Worm (Caenorhabditis elegans): ENCODE results near the gene sec-24.1.

The sec-24.1 gene

ce11 chrIV:11578492-11578891 is 12.5 kb upstream of the sec-24.1 start, which contains the start of gene rib-1:
rib-1 (plus strand) TSS chrIV:11578792.
- TF ChIP-seq unc-62 (GFP tag; optimal IDR thresholded peaks at IDR 0.05), result no peak

- no peak for TF ChIP-seq unc-62 (GFP tag; optimal IDR thresholded peaks at IDR 0.05)
Observed at ce11 chrIV:11574331-11574730, 8.3 kb upstream of the sec-24.1 start.

- no peak for TF ChIP-seq unc-62 (GFP tag; optimal IDR thresholded peaks at IDR 0.05)
Observed at ce11 chrIV:11572524-11572923, 6.5 kb upstream of the sec-24.1 start.

ce11 chrIV:11571374-11571839 is 5.4 kb upstream of the sec-24.1 start:
- no peak for TF ChIP-seq unc-62 (GFP tag; optimal IDR thresholded peaks at IDR 0.05)

ce11 chrIV:11570200-11570599 is 4.2 kb upstream of the sec-24.1 start, which contains the start of gene srgp-1:
srgp-1 (plus strand) TSS chrIV:11570500.
- TF ChIP-seq unc-62 (GFP tag; optimal IDR thresholded peaks at IDR 0.05), result no peak

ce11 chrIV:11569795-11570194 is 3.8 kb upstream of the sec-24.1 start:
- TF ChIP-seq unc-62 (GFP tag; optimal IDR thresholded peaks at IDR 0.05), result no peak

- no peak for TF ChIP-seq unc-62 (GFP tag; optimal IDR thresholded peaks at IDR 0.05)
Observed at ce11 chrIV:11568249-11568940, 2.4 kb upstream of the sec-24.1 start.

ce11 chrIV:11565022-11565421 is 972 bp downstream of the sec-24.1 start:
- TF ChIP-seq unc-62 (GFP tag; optimal IDR thresholded peaks at IDR 0.05), result no peak

- no peak for TF ChIP-seq unc-62 (GFP tag; optimal IDR thresholded peaks at IDR 0.05)
Observed at ce11 chrIV:11563090-11563489, 2.9 kb downstream of the sec-24.1 start.

- TF ChIP-seq unc-62 (GFP tag; optimal IDR thresholded peaks at IDR 0.05), result no peak
Observed at ce11 chrIV:11561677-11562076, 4.3 kb downstream of the sec-24.1 start, which contains the start of gene F12F6.7. F12F6.7 (minus strand) TSS chrIV:11561833.

- TF ChIP-seq unc-62 (GFP tag; optimal IDR thresholded peaks at IDR 0.05), result no peak
Observed at ce11 chrIV:11551813-11552212, 14.2 kb downstream of the sec-24.1 start, which contains the start of gene col-128. col-128 (minus strand) TSS chrIV:11551960.

ce11 chrIV:11549694-11550093 is 16.3 kb downstream of the sec-24.1 start:
- no peak for TF ChIP-seq unc-62 (GFP tag; optimal IDR thresholded peaks at IDR 0.05)

- TF ChIP-seq unc-62 (GFP tag; optimal IDR thresholded peaks at IDR 0.05), result no peak
Observed at ce11 chrIV:11548671-11549070, 17.3 kb downstream of the sec-24.1 start, which contains the start of gene M04B2.7. M04B2.7 (minus strand) TSS chrIV:11548771.

- no peak for TF ChIP-seq unc-62 (GFP tag; optimal IDR thresholded peaks at IDR 0.05)
Observed at ce11 chrIV:11527752-11528151, 38.2 kb downstream of the sec-24.1 start, which contains the start of gene M04B2.2. M04B2.2 (plus strand) TSS chrIV:11528052.

ce11 chrIV:11526189-11526588 is 39.8 kb downstream of the sec-24.1 start:
- no peak for TF ChIP-seq unc-62 (GFP tag; optimal IDR thresholded peaks at IDR 0.05)

ce11 chrIV:11524241-11524692 is 41.7 kb downstream of the sec-24.1 start, which contains the start of gene mep-1:
mep-1 (plus strand) TSS chrIV:11524642.
- TF ChIP-seq unc-62 (GFP tag; optimal IDR thresholded peaks at IDR 0.05), result no peak

ce11 chrIV:11523685-11524084 is 42.3 kb downstream of the sec-24.1 start:
- no peak for TF ChIP-seq unc-62 (GFP tag; optimal IDR thresholded peaks at IDR 0.05)
